Worm (Caenorhabditis elegans): ENCODE results near the gene K02E7.10.

DNA sequence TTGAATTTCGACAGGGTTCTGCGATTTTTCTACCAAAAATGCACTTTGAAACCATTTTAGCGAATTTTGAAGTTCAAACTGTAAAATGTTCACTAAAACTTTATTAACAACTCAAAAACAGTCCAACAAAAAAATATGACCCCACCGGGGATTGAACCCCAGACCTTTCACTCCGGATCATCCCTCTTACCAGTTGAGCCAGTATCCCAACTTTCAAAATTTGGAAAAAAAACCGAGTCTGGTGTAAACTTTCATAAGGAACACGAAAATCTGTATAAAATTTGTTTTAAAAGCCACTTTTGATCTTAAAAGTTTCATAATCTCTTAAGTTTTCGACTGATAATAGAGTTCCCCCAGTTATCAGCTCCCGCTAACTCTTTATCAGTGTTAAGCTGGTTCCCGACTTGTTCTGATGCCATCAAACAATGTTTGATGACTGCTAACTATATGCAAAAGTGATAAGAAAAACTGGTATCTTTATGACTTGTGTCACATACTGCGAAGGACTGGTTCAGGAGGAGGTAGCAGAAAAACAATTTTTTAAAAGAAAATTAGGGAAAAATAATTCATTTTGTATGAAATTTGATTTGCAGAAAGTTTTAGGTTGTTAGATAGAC, 36.8 kb upstream of the K02E7.10 start:
- no peak for TF ChIP-seq fos-1 (tag; optimal IDR thresholded peaks at IDR 0.05)
- no peak for TF ChIP-seq aly-2 (tag; optimal IDR thresholded peaks at IDR 0.05)
- no peak for TF ChIP-seq nhr-25 (tag; optimal IDR thresholded peaks at IDR 0.05; ENCODE audit: borderline replicate concordance, insufficient read depth)
- TF ChIP-seq attf-4 (tag; optimal IDR thresholded peaks at IDR 0.05): no peak
- TF ChIP-seq pha-4 (GFP tag; IDR thresholded peaks at IDR 0.05): peak; percentile 74
- no peak for TF ChIP-seq pha-4 (tag; optimal IDR thresholded peaks at IDR 0.05)

All from whole organism, L4 larva.